Worm (Caenorhabditis elegans): ENCODE measurements around the gene W02C12.2.

ce11 chrIV:3956095-3956494, 51.7 kb downstream of the W02C12.2 start, which contains the start of gene clec-73:
- TF ChIP-seq unc-39 (tag; optimal IDR thresholded peaks at IDR 0.05) (no peak), unc-62 (GFP tag; optimal IDR thresholded peaks at IDR 0.05) (no peak), drap-1 (GFP tag; optimal IDR thresholded peaks at IDR 0.05) (no peak), elt-3 (tag; optimal IDR thresholded peaks at IDR 0.05) (no peak), nhr-76 (tag; optimal IDR thresholded peaks at IDR 0.05) (no peak), mep-1 (tag; optimal IDR thresholded peaks at IDR 0.05) (no peak), nhr-12 (tag; optimal IDR thresholded peaks at IDR 0.05) (no peak), pha-4 (tag; optimal IDR thresholded peaks at IDR 0.05) (no peak), blmp-1 (tag; optimal IDR thresholded peaks at IDR 0.05) (no peak), mls-2 (tag; optimal IDR thresholded peaks at IDR 0.05) (no peak), mab-5 (tag; optimal IDR thresholded peaks at IDR 0.05) (no peak), lin-13 (tag; optimal IDR thresholded peaks at IDR 0.05) (no peak)
